Fruit fly (Drosophila melanogaster) whole organism, wandering third instar larva: Measurements from ENCODE around the gene Kap-alpha3.

Experiments used
- Hr83 ChIP-seq: fragments of 200-300 bp; sonication (Bioruptor generic); optimal IDR thresholded peaks from 2 replicates; lab custom pipeline; 2016; ENCODE audit warnings: missing biosample characterization, mild to moderate bottlenecking, missing genetic modification characterization, moderate library complexity; ENCODE audit not compliant: poor library complexity, severe bottlenecking
- h ChIP-seq: fragments of 200-800 bp; sonication (Bioruptor generic); optimal IDR thresholded peaks from 3 replicates; lab custom pipeline; 2016; ENCODE audit warnings: missing biosample characterization, mild to moderate bottlenecking, missing genetic modification characterization
- jim ChIP-seq: fragments of 175-275, 200-325 bp; sonication (Bioruptor generic); optimal IDR thresholded peaks from 2 replicates; lab custom pipeline; 2016; ENCODE audit warnings: missing biosample characterization, mild to moderate bottlenecking, missing genetic modification characterization
- lola ChIP-seq: fragments of >200 bp; optimal IDR thresholded peaks from 2 replicates; lab custom pipeline; 2017; ENCODE audit warnings: missing biosample characterization, missing genetic modification characterization

The Kap-alpha3 gene

dm6 chr3R:9527907-9528842, 49.4 kb downstream of the Kap-alpha3 start (continued):
- TF ChIP-seq h (GFP tag; lab: Kevin White, UChicago): peak; percentile 99
- peak; percentile 10 for TF ChIP-seq jim
- no peak for TF ChIP-seq lola (GFP tag; lab: Kevin White, UChicago)
- TF ChIP-seq Hr83 (GFP tag; lab: Kevin White, UChicago): peak; percentile 96
